Worm (Caenorhabditis elegans) whole organism, young adult: ENCODE measurements around the gene C45B2.8.

Experiments used
- B0019.2 ChIP-seq: fragments of 200-800 bp; sonication (Bioruptor generic); conservative IDR thresholded peaks from 2 replicates; pipeline ENCODE4 v1.3.6; 2022; ENCODE audit warnings: missing genetic modification reagents, missing genetic modification characterization, missing compliant biosample characterization
- B0336.3 ChIP-seq: fragments of 200-800 bp; sonication (Bioruptor generic); IDR thresholded peaks from 2 replicates; pipeline ENCODE4 v1.3.6; 2022; ENCODE audit warnings: missing genetic modification characterization, missing compliant biosample characterization
- D2030.7 ChIP-seq: fragments of 200-800 bp; sonication (Bioruptor generic); IDR thresholded peaks from 2 replicates; pipeline ENCODE4 v1.3.6; 2022; ENCODE audit warnings: missing genetic modification reagents, missing genetic modification characterization, missing compliant biosample characterization
- F22D6.2 ChIP-seq: sonication (generic microtip); optimal IDR thresholded peaks from 2 replicates; lab custom pipeline; 2016; ENCODE audit warnings: mild to moderate bottlenecking, missing genetic modification characterization, missing compliant biosample characterization
- F49E8.2 ChIP-seq: sonication (generic microtip); optimal IDR thresholded peaks from 3 replicates; lab custom pipeline; 2017; ENCODE audit warnings: missing genetic modification characterization, mild to moderate bottlenecking, missing compliant biosample characterization, antibody characterized with exemption, moderate library complexity; ENCODE audit not compliant: insufficient read depth
- F57C9.4 ChIP-seq: sonication (generic microtip); optimal IDR thresholded peaks from 2 replicates; lab custom pipeline; 2017; ENCODE audit warnings: mild to moderate bottlenecking, missing genetic modification characterization, missing compliant biosample characterization
- atf-7 ChIP-seq: sonication (generic microtip); optimal IDR thresholded peaks from 2 replicates; lab custom pipeline; 2017; ENCODE audit warnings: mild to moderate bottlenecking, missing genetic modification characterization, missing compliant biosample characterization
- cebp-2 ChIP-seq: fragments of 200-800 bp; sonication (Bioruptor generic); IDR thresholded peaks from 2 replicates; pipeline ENCODE4 v1.3.6; 2022; ENCODE audit warnings: missing genetic modification characterization, missing compliant biosample characterization
- ceh-27 ChIP-seq: fragments of 200-800 bp; sonication (Bioruptor generic); optimal IDR thresholded peaks from 2 replicates; lab custom pipeline; 2018; ENCODE audit warnings: mild to moderate bottlenecking, missing genetic modification characterization, moderate library complexity, missing compliant biosample characterization
- dox-1 ChIP-seq: fragments of 200-800 bp; sonication (Bioruptor generic); IDR thresholded peaks from 2 replicates; pipeline ENCODE4 v1.3.6; 2022; ENCODE audit warnings: missing genetic modification reagents, missing genetic modification characterization, missing compliant biosample characterization
- dpff-1 ChIP-seq: sonication (generic microtip); optimal IDR thresholded peaks from 2 replicates; lab custom pipeline; 2017; ENCODE audit warnings: mild to moderate bottlenecking, missing genetic modification characterization, missing compliant biosample characterization
- egl-18 ChIP-seq: fragments of 200-800 bp; sonication (Bioruptor generic); IDR thresholded peaks from 2 replicates; pipeline ENCODE4 v1.3.6; 2022; ENCODE audit warnings: missing genetic modification reagents, missing genetic modification characterization, missing compliant biosample characterization
- egl-44 ChIP-seq: fragments of 200-800 bp; sonication (Bioruptor generic); IDR thresholded peaks from 2 replicates; pipeline ENCODE4 v1.3.6; 2022; ENCODE audit warnings: missing genetic modification reagents, missing genetic modification characterization, missing compliant biosample characterization
- him-1 ChIP-seq: sonication (generic microtip); optimal IDR thresholded peaks from 2 replicates; lab custom pipeline; 2016; ENCODE audit warnings: missing genotype, missing genetic modification reagents, missing genetic modification characterization, missing compliant biosample characterization
- hlh-12 ChIP-seq: sonication (generic microtip); optimal IDR thresholded peaks from 2 replicates; lab custom pipeline; 2016; ENCODE audit warnings: missing genetic modification characterization, missing compliant biosample characterization
- lin-26 ChIP-seq: fragments of 200-800 bp; sonication (Bioruptor generic); IDR thresholded peaks from 2 replicates; pipeline ENCODE4 v1.3.6; 2022; ENCODE audit warnings: missing genetic modification reagents, missing genetic modification characterization, missing compliant biosample characterization
- lin-40 ChIP-seq: sonication (generic microtip); optimal IDR thresholded peaks from 2 replicates; lab custom pipeline; 2016; ENCODE audit warnings: missing genetic modification characterization, mild to moderate bottlenecking, missing compliant biosample characterization, missing genotype, missing genetic modification reagents
- lir-1 ChIP-seq: fragments of 200-800 bp; sonication (Bioruptor generic); conservative IDR thresholded peaks from 2 replicates; pipeline ENCODE4 v1.3.6; 2022; ENCODE audit warnings: missing genetic modification reagents, missing genetic modification characterization, missing compliant biosample characterization
- lsl-1 ChIP-seq: fragments of 200-800 bp; sonication (Bioruptor generic); optimal IDR thresholded peaks from 2 replicates; lab custom pipeline; 2018; ENCODE audit warnings: mild to moderate bottlenecking, missing genetic modification characterization, moderate library complexity, missing compliant biosample characterization
- madf-10 ChIP-seq: sonication (generic microtip); optimal IDR thresholded peaks from 2 replicates; lab custom pipeline; 2016; ENCODE audit warnings: mild to moderate bottlenecking, missing genetic modification characterization, missing compliant biosample characterization
- madf-6 ChIP-seq: fragments of 200-800 bp; sonication (Bioruptor generic); IDR thresholded peaks from 2 replicates; pipeline ENCODE4 v1.3.6; 2022; ENCODE audit warnings: missing genetic modification reagents, missing genetic modification characterization, missing compliant biosample characterization
- nfya-2 ChIP-seq: fragments of 200-800 bp; sonication (Bioruptor generic); IDR thresholded peaks from 2 replicates; pipeline ENCODE4 v1.3.6; 2022; ENCODE audit warnings: missing genetic modification reagents, missing genetic modification characterization, missing compliant biosample characterization
- nfyb-1 ChIP-seq: fragments of 200-800 bp; sonication (Bioruptor generic); IDR thresholded peaks from 2 replicates; pipeline ENCODE4 v1.3.6; 2022; ENCODE audit warnings: missing genetic modification reagents, missing genetic modification characterization, missing compliant biosample characterization
- nhr-179 ChIP-seq: sonication (generic microtip); optimal IDR thresholded peaks from 2 replicates; lab custom pipeline; 2016; ENCODE audit warnings: mild to moderate bottlenecking, missing genetic modification characterization, missing compliant biosample characterization
- nhr-27 ChIP-seq: fragments of 200-800 bp; sonication (Bioruptor generic); optimal IDR thresholded peaks from 2 replicates; lab custom pipeline; 2018; ENCODE audit warnings: mild to moderate bottlenecking, missing genetic modification characterization, moderate library complexity, missing compliant biosample characterization
- nhr-80 ChIP-seq: sonication (generic microtip); optimal IDR thresholded peaks from 2 replicates; lab custom pipeline; 2016; ENCODE audit warnings: missing genetic modification characterization, missing compliant biosample characterization
- pbrm-1 ChIP-seq: fragments of 200-800 bp; sonication (Bioruptor generic); IDR thresholded peaks from 2 replicates; pipeline ENCODE4 v1.3.6; 2022; ENCODE audit warnings: missing genetic modification reagents, missing genetic modification characterization, missing compliant biosample characterization
- rec-8 ChIP-seq, 2 experiments: sonication (generic microtip); optimal IDR thresholded peaks; 2 replicates each; lab custom pipeline; 2016; ENCODE audit warnings: mild to moderate bottlenecking in 2 of 2, missing genetic modification characterization in 2 of 2, missing genetic modification reagents in 2 of 2, missing genotype in 2 of 2, missing biosample characterization in 1 of 2, missing compliant biosample characterization in 1 of 2, moderate library complexity in 1 of 2
- snpc-1.1 ChIP-seq: sonication (generic microtip); optimal IDR thresholded peaks from 2 replicates; lab custom pipeline; 2017; ENCODE audit warnings: missing genetic modification characterization, mild to moderate bottlenecking, missing compliant biosample characterization, antibody characterized with exemption, moderate library complexity, missing genotype, missing genetic modification reagents; ENCODE audit not compliant: insufficient read depth
- snpc-3.4 ChIP-seq: sonication (generic microtip); optimal IDR thresholded peaks from 2 replicates; lab custom pipeline; 2017; ENCODE audit warnings: missing genetic modification characterization, mild to moderate bottlenecking, missing compliant biosample characterization, antibody characterized with exemption, moderate library complexity, missing genotype, missing genetic modification reagents
- snpc-4 ChIP-seq, 5 experiments: fragments of 150-350 bp in 1 of 5; sonication (generic microtip) in 4 of 5; optimal IDR thresholded peaks; 2 replicates each; lab custom pipeline; 2014 to 2018; ENCODE audit warnings: missing genetic modification characterization in 5 of 5, missing biosample characterization in 3 of 5, antibody characterized with exemption in 2 of 5, mild to moderate bottlenecking in 2 of 5, missing compliant biosample characterization in 2 of 5, missing genotype in 2 of 5, moderate library complexity in 2 of 5, missing genetic modification reagents in 1 of 5
- unc-62 ChIP-seq: fragments of 150-350 bp; optimal IDR thresholded peaks from 2 replicates; lab custom pipeline; 2014; ENCODE audit warnings: missing biosample characterization, missing genetic modification reagents, missing genetic modification characterization
- zfh-2 ChIP-seq: fragments of 200-800 bp; sonication (Bioruptor generic); conservative IDR thresholded peaks from 2 replicates; pipeline ENCODE4 v1.3.6; 2022; ENCODE audit warnings: missing genetic modification reagents, missing genetic modification characterization, missing compliant biosample characterization
- ztf-18 ChIP-seq: sonication (generic microtip); optimal IDR thresholded peaks from 2 replicates; lab custom pipeline; 2016; ENCODE audit warnings: missing genotype, mild to moderate bottlenecking, missing genetic modification characterization, missing compliant biosample characterization

Gene C45B2.8

DNA sequence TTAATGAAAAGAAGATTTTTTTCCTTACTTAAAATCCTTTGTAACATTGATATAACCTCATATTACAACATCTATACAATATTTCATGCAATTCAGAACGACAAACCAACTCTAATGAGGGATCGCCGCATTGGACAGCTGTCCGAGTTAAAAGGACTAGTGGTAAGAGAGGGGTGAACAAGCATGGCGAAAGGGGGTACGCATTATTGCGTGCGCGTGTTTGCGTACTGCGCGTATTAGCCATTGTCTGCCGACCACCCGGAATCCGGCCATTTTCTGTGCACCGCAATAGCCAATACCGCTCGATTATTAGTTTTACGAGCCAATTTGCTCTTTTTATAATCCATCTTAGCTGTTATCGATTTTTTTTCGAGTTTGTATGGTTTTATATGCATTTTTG, 9.8 kb downstream of the C45B2.8 start, which contains the start of gene C15H9.4 (continued):
- TF ChIP-seq nfyb-1 (GFP tag; lab: Robert Waterston, UW) (peak; percentile 71; the same call in 1 of the 2 replicates), ztf-18 (tag; lab: Kevin White, UChicago) (no peak), lin-40 (peak; percentile 2), rec-8 (tag; optimal IDR thresholded peaks at IDR 0.05; lab: Kevin White, UChicago) (no peak), nhr-27 (tag; lab: Kevin White, UChicago) (no peak), nfya-2 (GFP tag; lab: Robert Waterston, UW) (no peak), pbrm-1 (GFP tag; lab: Robert Waterston, UW) (0 out of 2 replicates have a peak, but pooled peaks have one; percentile 29), cebp-2 (GFP tag; lab: Robert Waterston, UW) (no peak), D2030.7 (GFP tag; lab: Robert Waterston, UW) (no peak), lsl-1 (GFP tag; lab: Kevin White, UChicago) (no peak), dpff-1 (tag; lab: Kevin White, UChicago) (no peak), hlh-12 (no peak), madf-6 (GFP tag; lab: Robert Waterston, UW) (no peak), ceh-27 (GFP tag; lab: Kevin White, UChicago) (peak; percentile 51), snpc-1.1 (tag; lab: Kevin White, UChicago) (no peak), nhr-179 (no peak), him-1 (tag; lab: Kevin White, UChicago) (no peak), lir-1 (GFP tag; lab: Robert Waterston, UW) (no peak), atf-7 (tag; lab: Kevin White, UChicago) (no peak)

DNA sequence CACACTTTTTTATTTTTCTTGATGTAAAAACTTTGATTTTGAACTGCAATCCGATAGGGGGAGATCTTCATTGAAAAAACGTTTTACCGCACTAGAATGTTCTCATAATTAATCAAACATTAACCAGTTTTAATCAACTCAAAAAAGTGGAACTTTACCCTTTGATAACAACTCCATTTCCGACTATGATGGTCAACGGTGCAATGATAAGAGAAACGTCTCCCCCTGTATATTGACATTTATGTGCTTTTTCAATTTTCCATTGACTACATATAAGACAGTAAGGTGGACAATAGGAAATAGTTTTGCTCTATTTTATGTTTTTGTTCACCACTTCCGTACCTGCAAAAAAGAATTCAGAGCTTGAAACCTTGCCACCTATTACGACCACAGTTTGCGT, 10.6 kb downstream of the C45B2.8 start:
- TF ChIP-seq nhr-80 (tag; lab: Kevin White, UChicago) (peak; percentile 66), F22D6.2 (tag; lab: Kevin White, UChicago) (no peak), F49E8.2 (tag; lab: Kevin White, UChicago) (no peak), madf-10 (no peak), unc-62 (GFP tag; lab: Kevin White, UChicago) (peak; percentile 53), egl-44 (no peak)

DNA sequence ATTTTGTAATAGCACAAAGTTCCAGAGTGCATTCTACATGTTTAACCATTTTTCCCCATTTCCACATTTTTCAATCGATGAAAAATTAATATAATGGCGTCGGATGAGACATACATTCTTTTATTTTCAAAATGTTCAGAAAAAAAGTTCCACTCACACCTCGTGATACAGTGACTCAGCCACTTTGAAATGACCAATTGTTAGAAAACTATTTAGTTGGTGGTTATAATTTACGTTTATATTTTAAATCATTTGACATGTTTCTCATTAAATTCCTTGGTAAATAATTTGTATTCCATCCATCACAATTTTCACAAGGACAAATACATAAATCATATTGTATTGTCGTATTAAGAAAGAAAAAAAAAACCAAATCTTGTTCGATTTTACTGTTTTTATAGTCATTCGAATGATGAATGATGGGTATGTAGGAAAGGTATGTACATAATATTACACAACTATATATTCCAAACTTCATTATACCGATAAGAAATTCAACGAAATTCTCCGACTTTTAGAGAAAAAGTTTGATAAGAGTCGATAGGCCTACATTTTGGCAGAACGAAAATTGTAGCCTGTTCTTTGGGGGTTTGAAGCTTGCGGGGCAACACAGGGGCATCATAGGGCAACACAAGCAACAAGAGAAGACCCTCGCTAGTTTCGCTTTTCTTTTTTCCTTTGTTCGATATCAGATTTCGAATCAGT, 12.8 kb downstream of the C45B2.8 start:
- TF ChIP-seq dox-1 (GFP tag; lab: Robert Waterston, UW) (peak; percentile 29; the same call in 1 of the 2 replicates), B0019.2 (GFP tag; lab: Robert Waterston, UW) (no peak), snpc-3.4 (tag; lab: Kevin White, UChicago) (no peak), nhr-80 (tag; lab: Kevin White, UChicago) (peak; percentile 75), zfh-2 (GFP tag; lab: Robert Waterston, UW) (no peak), F57C9.4 (tag; lab: Kevin White, UChicago) (no peak)

DNA sequence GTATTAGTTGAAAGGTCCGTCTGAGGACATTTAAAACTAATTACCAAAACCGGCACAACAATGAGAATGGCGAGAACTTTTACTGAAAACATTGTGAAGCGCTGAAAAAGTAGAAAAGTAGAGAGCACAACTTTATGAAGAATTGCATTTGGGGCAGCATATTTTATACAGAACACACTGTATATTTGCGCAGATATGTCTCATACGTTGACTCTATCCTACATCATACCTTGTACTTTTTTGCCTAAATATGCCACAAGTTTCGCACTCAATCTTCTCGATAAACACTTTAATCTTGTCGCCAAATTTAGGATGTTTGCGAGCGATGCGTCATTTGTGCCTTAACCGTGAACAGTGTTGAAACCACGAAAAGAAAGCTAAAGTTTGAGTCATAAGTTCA, 15.5 kb downstream of the C45B2.8 start, which contains the start of gene C15H9.11:
Gene C15H9.11 (minus strand): TSS at position 101 of the 400 bp plus-strand sequence.
- TF ChIP-seq him-1 (tag; lab: Kevin White, UChicago) (no peak), egl-44 (no peak), lin-26 (GFP tag; lab: Robert Waterston, UW) (no peak), snpc-4 (GFP tag; optimal IDR thresholded peaks at IDR 0.05; lab: Kevin White, UChicago) (no peak), snpc-4 (tag; optimal IDR thresholded peaks at IDR 0.05; lab: Kevin White, UChicago) (no peak), B0336.3 (GFP tag; lab: Robert Waterston, UW) (no peak), hlh-12 (no peak), egl-18 (GFP tag; lab: Robert Waterston, UW) (no peak)
